Worm (Caenorhabditis elegans) whole organism, L4 larva: Measurements from ENCODE around the gene srt-27.

ENCODE experiments used
- F44E2.7 ChIP-seq: fragments of 200-800 bp; sonication (Bioruptor generic); IDR thresholded peaks from 2 replicates; pipeline ENCODE4 v2.1.2; 2022; ENCODE audit warnings: missing genetic modification characterization, missing compliant biosample characterization
- aha-1 ChIP-seq: fragments of 150-350 bp; peaks from one replicate; lab custom pipeline; 2014; ENCODE audit warnings: missing biosample characterization, missing genetic modification characterization
- ceh-32 ChIP-seq: sonication (generic microtip); optimal IDR thresholded peaks from 2 replicates; lab custom pipeline; 2016; ENCODE audit warnings: mild to moderate bottlenecking, missing genetic modification characterization, missing compliant biosample characterization; ENCODE audit not compliant: poor library complexity
- ctbp-1 ChIP-seq: fragments of 200-800 bp; sonication (Bioruptor generic); IDR thresholded peaks from 2 replicates; pipeline ENCODE4 v1.3.6; 2022; ENCODE audit warnings: missing genetic modification reagents, missing genetic modification characterization, missing compliant biosample characterization
- daf-12 ChIP-seq: fragments of 150-350 bp; optimal IDR thresholded peaks from 2 replicates; lab custom pipeline; 2014; ENCODE audit warnings: missing biosample characterization, missing genetic modification reagents, missing genetic modification characterization
- hlh-11 ChIP-seq: fragments of 200-800 bp; sonication (Bioruptor generic); optimal IDR thresholded peaks from 2 replicates; lab custom pipeline; 2018; ENCODE audit warnings: mild to moderate bottlenecking, missing genetic modification characterization, missing compliant biosample characterization
- jun-1 ChIP-seq: fragments of 150-350 bp; optimal IDR thresholded peaks from 2 replicates; lab custom pipeline; 2014; ENCODE audit warnings: missing biosample characterization, missing genetic modification reagents, missing genetic modification characterization
- nhr-237 ChIP-seq: sonication (generic microtip); optimal IDR thresholded peaks from 2 replicates; lab custom pipeline; 2017; ENCODE audit warnings: missing biosample characterization, missing genetic modification characterization
- nhr-25 ChIP-seq: sonication (generic microtip); optimal IDR thresholded peaks from 2 replicates; lab custom pipeline; 2017; ENCODE audit warnings: missing genetic modification characterization, mild to moderate bottlenecking, missing compliant biosample characterization, antibody characterized with exemption, moderate library complexity, borderline replicate concordance; ENCODE audit not compliant: insufficient read depth
- nhr-28 ChIP-seq: fragments of 150-350 bp; optimal IDR thresholded peaks from 2 replicates; lab custom pipeline; 2014; ENCODE audit warnings: missing biosample characterization, missing genetic modification characterization
- nhr-48 ChIP-seq: sonication (generic microtip); optimal IDR thresholded peaks from 2 replicates; lab custom pipeline; 2016; ENCODE audit warnings: mild to moderate bottlenecking, missing genetic modification characterization, missing compliant biosample characterization
- skn-1 ChIP-seq: fragments of 150-350 bp; optimal IDR thresholded peaks from 2 replicates; lab custom pipeline; 2014; ENCODE audit warnings: missing biosample characterization, missing genetic modification characterization

- TF ChIP-seq skn-1 (tag; lab: Kevin White, UChicago) (no peak), hlh-11 (no peak), nhr-237 (tag; lab: Kevin White, UChicago) (no peak), jun-1 (no peak), aha-1 (tag; lab: Kevin White, UChicago) (no peak), nhr-48 (tag; lab: Kevin White, UChicago) (no peak), nhr-28 (tag; lab: Kevin White, UChicago) (peak; percentile 37), nhr-25 (tag; lab: Kevin White, UChicago) (no peak), F44E2.7 (GFP tag; lab: Robert Waterston, UW) (no peak), ctbp-1 (no peak), ceh-32 (tag; lab: Kevin White, UChicago) (no peak), daf-12 (tag; lab: Kevin White, UChicago) (no peak)
These were observed 45.0 kb downstream of the srt-27 start for ce11 chrV:2675692-2676091.
